Worm (Caenorhabditis elegans): ENCODE results near the gene T22F7.1.

Gene T22F7.1

ce11 chrIII:502583-502982 lies 39.3 kb upstream of the T22F7.1 start (continued):
- TF ChIP-seq unc-86 (tag; optimal IDR thresholded peaks at IDR 0.05) = peak; percentile 45
- peak; percentile 88 for TF ChIP-seq snu-23 (GFP tag; optimal IDR thresholded peaks at IDR 0.05)
- no peak for TF ChIP-seq C34B4.2 (tag; optimal IDR thresholded peaks at IDR 0.05)
- TF ChIP-seq pax-3 (tag; optimal IDR thresholded peaks at IDR 0.05) = peak; percentile 61
- peak; percentile 41 for TF ChIP-seq ceh-8 (GFP tag; optimal IDR thresholded peaks at IDR 0.05)
- peak; percentile 73 for TF ChIP-seq jun-1 (tag; optimal IDR thresholded peaks at IDR 0.05)
- TF ChIP-seq nhr-19 (GFP tag; conservative IDR thresholded peaks at IDR 0.05) = peak; percentile 56
- TF ChIP-seq ceh-82 (tag; optimal IDR thresholded peaks at IDR 0.05) = peak; percentile 1 to 81 (median 13)
- TF ChIP-seq ces-1 (GFP tag; optimal IDR thresholded peaks at IDR 0.05) = no peak
- peak; percentile 61 for TF ChIP-seq ztf-4 (tag; optimal IDR thresholded peaks at IDR 0.05)
- no peak for TF ChIP-seq ama-1 (optimal IDR thresholded peaks at IDR 0.05)
- TF ChIP-seq ets-5 (GFP tag; IDR thresholded peaks at IDR 0.05) = no peak
- TF ChIP-seq rnt-1 (tag; optimal IDR thresholded peaks at IDR 0.05) = peak; percentile 75
- TF ChIP-seq nhr-77 (tag; optimal IDR thresholded peaks at IDR 0.05) = peak; percentile 45
- TF ChIP-seq sup-37 (GFP tag; optimal IDR thresholded peaks at IDR 0.05) = peak; percentile 22
- TF ChIP-seq tlp-1 (tag; optimal IDR thresholded peaks at IDR 0.05) = no peak
- TF ChIP-seq unc-98 (GFP tag; IDR thresholded peaks at IDR 0.05) = 0 out of 2 replicates have a peak, but pooled peaks have one; percentile 26
- TF ChIP-seq C16A3.4 (tag; optimal IDR thresholded peaks at IDR 0.05) = peak; percentile 81
- no peak for TF ChIP-seq nhr-12 (tag; optimal IDR thresholded peaks at IDR 0.05)
- no peak for TF ChIP-seq F16B12.6 (tag; optimal IDR thresholded peaks at IDR 0.05)
- peak; percentile 45 for TF ChIP-seq egl-13 (tag; optimal IDR thresholded peaks at IDR 0.05)
- TF ChIP-seq alr-1 (tag; optimal IDR thresholded peaks at IDR 0.05; ENCODE audit: borderline replicate concordance) = no peak
- no peak for TF ChIP-seq zag-1 (tag; optimal IDR thresholded peaks at IDR 0.05)
- peak; percentile 20; the same call in 1 of the 2 replicates for TF ChIP-seq isw-1 (GFP tag; IDR thresholded peaks at IDR 0.05)
- no peak for TF ChIP-seq hlh-17 (GFP tag; optimal IDR thresholded peaks at IDR 0.05; ENCODE audit: borderline replicate concordance)
- TF ChIP-seq efl-3 (GFP tag; optimal IDR thresholded peaks at IDR 0.05) = no peak
- TF ChIP-seq dsc-1 (tag; optimal IDR thresholded peaks at IDR 0.05) = peak; percentile 71
- TF ChIP-seq elt-3 (tag; optimal IDR thresholded peaks at IDR 0.05) = peak in 2 of 6 experiments; percentile 23 to 65
- peak; percentile 71 for TF ChIP-seq tbx-2 (tag; optimal IDR thresholded peaks at IDR 0.05)
- TF ChIP-seq C04F5.9 (tag; optimal IDR thresholded peaks at IDR 0.05) = no peak
- peak; percentile 71 for TF ChIP-seq xbp-1 (tag; optimal IDR thresholded peaks at IDR 0.05)
- no peak for TF ChIP-seq unc-62 (GFP tag; optimal IDR thresholded peaks at IDR 0.05)
- no peak for TF ChIP-seq sptf-1 (tag; optimal IDR thresholded peaks at IDR 0.05)
- TF ChIP-seq swsn-7 (tag; optimal IDR thresholded peaks at IDR 0.05) = peak; percentile 79
- no peak for TF ChIP-seq nhr-237 (tag; optimal IDR thresholded peaks at IDR 0.05)
- TF ChIP-seq nhr-90 (tag; optimal IDR thresholded peaks at IDR 0.05; ENCODE audit: poor library complexity) = peak; percentile 81
- TF ChIP-seq ceh-90 (tag; optimal IDR thresholded peaks at IDR 0.05) = no peak
- TF ChIP-seq nhr-11 (tag; optimal IDR thresholded peaks at IDR 0.05) = no peak
- peak; percentile 47 to 61 for TF ChIP-seq efl-1 (optimal IDR thresholded peaks at IDR 0.05)
- TF ChIP-seq efl-1 (GFP tag; optimal IDR thresholded peaks at IDR 0.05 in 1 of 2) = peak; percentile 60 to 95
- peak in 1 of 2 experiments; percentile 73 for TF ChIP-seq mdl-1 (tag; optimal IDR thresholded peaks at IDR 0.05)

ce11 chrIII:509045-509444 lies 32.8 kb upstream of the T22F7.1 start:
- TF ChIP-seq jun-1 (tag; optimal IDR thresholded peaks at IDR 0.05) = no peak
- TF ChIP-seq nhr-85 (tag) = peak; percentile 3

ce11 chrIII:512117-512516 lies 29.7 kb upstream of the T22F7.1 start, which contains the start of gene F30H5.3:
TSS of gene F30H5.3 (minus strand) at chrIII:512217.
- TF ChIP-seq ets-5 (GFP tag; IDR thresholded peaks at IDR 0.05) (0 out of 2 replicates have a peak, but pooled peaks have one; percentile 56), unc-130 (tag; optimal IDR thresholded peaks at IDR 0.05) (no peak)
